Fruit fly (Drosophila melanogaster): ENCODE measurements around the gene CG12971.

CG12971 gene

DNA sequence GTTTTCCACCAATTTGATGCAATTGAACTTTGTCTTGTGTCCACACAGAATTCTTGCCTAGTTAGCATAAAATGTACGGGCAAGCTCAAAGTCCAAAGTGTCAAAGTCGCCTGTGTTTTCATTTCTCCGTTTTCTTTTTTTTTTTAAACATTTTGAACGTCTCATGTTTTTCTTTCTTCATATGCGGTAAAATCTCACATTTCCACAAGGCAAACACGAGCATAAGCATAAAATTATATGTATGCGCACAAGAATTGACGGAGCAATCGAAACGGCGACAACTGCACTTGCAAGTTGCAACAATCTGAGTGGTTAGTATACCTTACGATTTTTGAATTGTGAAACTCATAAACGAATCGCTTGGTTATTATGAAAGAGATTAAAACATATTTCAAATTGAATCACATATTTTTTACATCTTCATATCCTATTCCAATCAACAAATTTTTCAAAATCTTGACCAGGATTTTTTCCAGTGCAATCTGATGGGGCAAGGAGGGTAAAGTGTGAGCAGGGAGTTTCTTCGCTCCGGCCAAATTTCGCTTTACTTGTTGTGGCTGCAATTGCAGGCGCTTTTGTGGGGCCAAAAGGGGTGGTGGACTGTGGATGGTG, 7.7 kb upstream of the CG12971 start:
- TF ChIP-seq CG1620 (GFP tag; optimal IDR thresholded peaks at IDR 0.05) (no peak), cnc (optimal IDR thresholded peaks at IDR 0.05) (no peak), ovo (GFP tag; optimal IDR thresholded peaks at IDR 0.05) (no peak), CG5204 (GFP tag; optimal IDR thresholded peaks at IDR 0.05) (no peak), Crg-1 (GFP tag; optimal IDR thresholded peaks at IDR 0.05) (no peak), cic (GFP tag; optimal IDR thresholded peaks at IDR 0.05) (no peak), toe (GFP tag; optimal IDR thresholded peaks at IDR 0.05) (no peak), CG14711 (tag; optimal IDR thresholded peaks at IDR 0.05) (peak; percentile 24), bab1 (GFP tag; optimal IDR thresholded peaks at IDR 0.05) (peak; percentile 44), tj (GFP tag; optimal IDR thresholded peaks at IDR 0.05) (peak; percentile 94), Mnt (GFP tag; optimal IDR thresholded peaks at IDR 0.05) (no peak), CG33017 (tag; optimal IDR thresholded peaks at IDR 0.05) (no peak), pad (GFP tag; optimal IDR thresholded peaks at IDR 0.05) (peak; percentile 39), kay (GFP tag; ENCODE audit: borderline replicate concordance) (peak; percentile 75), CG7045 (GFP tag; optimal IDR thresholded peaks at IDR 0.05) (no peak), CG12768 (GFP tag; optimal IDR thresholded peaks at IDR 0.05) (no peak), CG7101 (tag; optimal IDR thresholded peaks at IDR 0.05) (no peak), Clk (GFP tag; optimal IDR thresholded peaks at IDR 0.05) (no peak), CG11617 (GFP tag; optimal IDR thresholded peaks at IDR 0.05) (no peak), Hr96 (GFP tag; optimal IDR thresholded peaks at IDR 0.05) (no peak)

DNA sequence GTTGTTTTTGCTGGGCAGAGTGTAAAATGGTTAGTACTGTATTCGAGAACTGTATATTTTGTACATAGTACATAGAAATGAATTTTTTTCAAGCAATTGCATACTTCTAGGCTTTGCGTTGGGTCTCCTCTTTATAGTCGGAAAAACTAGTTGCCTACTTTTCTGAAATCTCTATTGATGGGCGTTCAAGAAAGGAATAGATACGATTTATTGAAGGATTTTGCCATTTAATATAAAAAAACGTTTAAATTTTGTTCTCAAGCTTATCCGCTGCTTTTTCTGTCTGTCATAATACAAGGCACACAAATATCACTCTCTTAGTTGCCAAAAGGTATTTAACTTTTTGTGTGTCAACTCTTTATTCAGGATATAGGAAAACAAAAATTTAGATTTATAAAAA, 3.6 kb upstream of the CG12971 start, which contains the start of gene CG32440:
Gene CG32440, plus strand, starts transcription at position 301 of the 400 bp plus-strand sequence.
- TF ChIP-seq bab1 (GFP tag; optimal IDR thresholded peaks at IDR 0.05) (peak; percentile 4), Mnt (GFP tag; optimal IDR thresholded peaks at IDR 0.05) (no peak)

DNA sequence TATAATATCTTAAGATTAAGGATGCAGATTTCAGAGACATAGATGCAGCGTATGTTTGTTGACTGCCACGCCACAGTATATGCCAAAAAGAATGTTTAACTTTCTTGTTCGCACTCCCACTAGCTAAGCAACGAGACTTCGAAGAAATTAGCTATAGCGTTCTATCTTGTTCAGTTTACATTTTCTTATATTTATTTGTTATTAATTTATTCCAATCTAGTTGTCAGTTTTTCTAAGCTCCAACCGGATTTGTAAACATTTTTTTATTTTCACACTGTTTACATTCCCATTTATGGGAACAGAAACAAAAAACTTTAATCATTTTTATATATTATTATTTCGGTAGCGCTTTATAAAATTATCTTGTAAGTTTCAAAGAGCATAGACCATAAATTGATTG, 1.1 kb upstream of the CG12971 start, which contains the start of gene CG32437:
Gene CG32437, plus strand, starts transcription at position 301 of the 400 bp plus-strand sequence.
- TF ChIP-seq Hr96 (GFP tag; optimal IDR thresholded peaks at IDR 0.05) (no peak), kay (GFP tag; ENCODE audit: borderline replicate concordance) (no peak)

DNA sequence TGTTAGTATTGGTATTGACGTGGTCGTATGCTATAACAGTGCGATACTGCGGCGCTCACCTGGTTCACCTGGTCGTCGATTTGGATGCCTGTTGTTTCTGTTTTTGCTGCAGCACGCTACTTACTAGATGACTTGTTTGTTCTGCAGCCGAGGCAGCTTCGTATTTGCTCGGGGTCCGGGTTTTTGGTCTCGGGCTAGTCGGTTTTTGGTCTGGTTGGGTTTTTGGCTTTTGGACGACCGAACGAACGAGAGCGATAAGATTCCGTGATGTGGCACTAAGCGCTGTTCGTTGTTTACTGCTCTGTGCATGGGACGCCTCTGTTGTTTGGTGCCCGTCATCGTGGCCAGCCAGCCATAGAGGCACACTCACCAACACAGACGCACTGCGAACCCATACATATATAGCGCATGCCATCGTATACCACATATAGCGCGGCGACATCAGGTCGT, 7.3 kb downstream of the CG12971 start, which contains the start of gene ebd2:
Gene ebd2, minus strand, starts transcription at position 306 of the 450 bp plus-strand sequence.
- TF ChIP-seq Hr96 (GFP tag; optimal IDR thresholded peaks at IDR 0.05) (peak; percentile 39), CG12768 (GFP tag; optimal IDR thresholded peaks at IDR 0.05) (no peak), CG33017 (tag; optimal IDR thresholded peaks at IDR 0.05) (no peak), cic (GFP tag; optimal IDR thresholded peaks at IDR 0.05) (peak; percentile 18), CG7045 (GFP tag; optimal IDR thresholded peaks at IDR 0.05) (no peak)

DNA sequence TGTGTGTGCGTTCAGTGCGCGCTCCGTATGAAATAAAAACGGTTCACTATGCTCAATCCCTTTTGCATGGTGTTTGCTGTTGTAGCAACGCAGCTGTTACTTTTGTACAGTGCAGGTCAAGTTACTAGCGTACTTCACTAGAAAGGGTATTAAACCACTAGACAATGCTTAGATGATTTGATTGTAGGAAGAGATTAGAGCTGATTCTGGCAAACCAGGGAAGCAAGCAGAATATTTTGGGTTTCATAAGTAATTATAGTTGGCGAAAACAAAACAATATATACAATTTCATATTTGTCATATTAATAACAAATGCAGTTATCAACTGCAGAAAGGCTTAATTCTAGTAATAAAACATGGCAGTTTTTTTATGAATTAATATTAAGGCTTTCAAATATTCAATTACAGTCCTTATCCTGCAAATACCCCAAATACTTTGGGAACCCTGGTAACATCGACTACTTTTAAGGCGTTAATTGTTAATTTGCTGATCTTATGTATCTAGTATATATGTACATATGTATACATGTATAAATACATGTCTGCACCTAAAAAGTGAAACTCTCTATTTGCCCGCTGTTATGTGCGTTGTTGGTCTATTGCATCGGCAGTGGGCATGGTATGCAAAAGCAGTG, 9.0 kb downstream of the CG12971 start:
- TF ChIP-seq CG5204 (GFP tag; optimal IDR thresholded peaks at IDR 0.05) (peak; percentile 33), tj (GFP tag; optimal IDR thresholded peaks at IDR 0.05) (no peak), ovo (GFP tag; optimal IDR thresholded peaks at IDR 0.05) (no peak)

DNA sequence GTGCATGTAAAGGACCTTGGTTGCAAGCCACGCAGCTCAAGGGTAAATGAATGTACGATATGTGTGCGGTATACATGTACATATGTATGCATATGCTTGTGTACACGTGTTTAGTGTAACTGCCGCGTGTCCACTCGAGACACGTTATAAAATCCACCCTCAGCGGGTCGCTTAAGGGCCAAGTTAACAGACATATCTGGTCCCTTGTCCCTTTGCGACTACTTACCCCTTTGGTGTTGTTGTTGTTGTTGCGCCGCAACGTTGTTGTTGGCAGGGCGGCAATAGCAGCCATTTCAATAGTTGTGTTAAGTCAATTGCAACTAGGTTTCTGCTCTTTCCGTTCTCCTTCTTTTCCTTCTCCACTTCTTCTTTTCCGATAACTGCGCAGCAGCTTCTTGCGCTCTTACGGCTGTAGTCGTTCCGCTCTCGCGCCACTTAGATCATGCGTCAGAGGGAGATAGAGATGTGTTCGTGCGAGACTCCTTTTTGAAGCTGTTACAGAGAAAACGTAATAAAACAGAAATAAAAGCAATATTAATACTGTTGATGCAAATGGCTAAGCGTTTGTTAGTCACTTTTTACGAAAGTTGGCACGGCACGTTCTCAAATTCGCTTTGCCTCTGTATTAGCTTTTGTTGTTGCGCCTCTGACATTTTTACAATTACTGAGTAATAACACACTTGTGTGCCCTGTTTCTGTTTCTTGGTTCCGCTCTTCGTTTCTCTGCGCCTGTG, 9.7 kb downstream of the CG12971 start:
- no peak for TF ChIP-seq CG12768 (GFP tag; optimal IDR thresholded peaks at IDR 0.05)
- TF ChIP-seq CG11617 (GFP tag; optimal IDR thresholded peaks at IDR 0.05) = no peak
- TF ChIP-seq Crg-1 (GFP tag; optimal IDR thresholded peaks at IDR 0.05) = no peak
- TF ChIP-seq CG14711 (tag; optimal IDR thresholded peaks at IDR 0.05) = no peak
- TF ChIP-seq kay (GFP tag; ENCODE audit: borderline replicate concordance) = peak; percentile 92
- no peak for TF ChIP-seq Mnt (GFP tag; optimal IDR thresholded peaks at IDR 0.05)
- TF ChIP-seq CG7101 (tag; optimal IDR thresholded peaks at IDR 0.05) = no peak
- no peak for TF ChIP-seq Clk (GFP tag; optimal IDR thresholded peaks at IDR 0.05)
- no peak for TF ChIP-seq cic (GFP tag; optimal IDR thresholded peaks at IDR 0.05)
- no peak for TF ChIP-seq tj (GFP tag; optimal IDR thresholded peaks at IDR 0.05)
- no peak for TF ChIP-seq cnc (optimal IDR thresholded peaks at IDR 0.05)
- TF ChIP-seq pad (GFP tag; optimal IDR thresholded peaks at IDR 0.05) = no peak
- no peak for TF ChIP-seq CG5204 (GFP tag; optimal IDR thresholded peaks at IDR 0.05)
- TF ChIP-seq CG1620 (GFP tag; optimal IDR thresholded peaks at IDR 0.05) = no peak
- peak; percentile 17 for TF ChIP-seq bab1 (GFP tag; optimal IDR thresholded peaks at IDR 0.05)
- no peak for TF ChIP-seq toe (GFP tag; optimal IDR thresholded peaks at IDR 0.05)
- TF ChIP-seq ovo (GFP tag; optimal IDR thresholded peaks at IDR 0.05) = peak; percentile 27
